Fruit fly (Drosophila melanogaster) Kc167 (cell line): ENCODE results near the gene Ilp7.

ENCODE experiments used
- Myc ChIP-seq: fragments of >200 bp; optimal IDR thresholded peaks from 2 replicates; lab custom pipeline; 2017; ENCODE audit warnings: missing external identifiers
- Sin3A ChIP-seq: fragments of >200 bp; optimal IDR thresholded peaks from 2 replicates; lab custom pipeline; 2018; ENCODE audit warnings: missing external identifiers
- h ChIP-seq: fragments of >200 bp; optimal IDR thresholded peaks from 3 replicates; lab custom pipeline; 2018; ENCODE audit warnings: missing external identifiers
- insv ChIP-seq: fragments of >200 bp; optimal IDR thresholded peaks from 3 replicates; lab custom pipeline; 2018; ENCODE audit warnings: missing external identifiers
- psq ChIP-seq: fragments of >200 bp; optimal IDR thresholded peaks from 2 replicates; lab custom pipeline; 2017; ENCODE audit warnings: missing external identifiers
- ttk ChIP-seq: sonication (Bioruptor generic); optimal IDR thresholded peaks from 2 replicates; lab custom pipeline; 2017; ENCODE audit warnings: missing external identifiers

- TF ChIP-seq Myc (lab: Kevin White, UChicago) (no peak), Sin3A (lab: Kevin White, UChicago) (no peak), insv (no peak), psq (lab: Kevin White, UChicago) (no peak), h (lab: Kevin White, UChicago) (no peak), ttk (lab: Kevin White, UChicago) (no peak)
Observed at dm6 chrX:3695151-3695988, 27.9 kb downstream of the Ilp7 start.
